Worm (Caenorhabditis elegans): ENCODE measurements around the gene egl-43.

DNA sequence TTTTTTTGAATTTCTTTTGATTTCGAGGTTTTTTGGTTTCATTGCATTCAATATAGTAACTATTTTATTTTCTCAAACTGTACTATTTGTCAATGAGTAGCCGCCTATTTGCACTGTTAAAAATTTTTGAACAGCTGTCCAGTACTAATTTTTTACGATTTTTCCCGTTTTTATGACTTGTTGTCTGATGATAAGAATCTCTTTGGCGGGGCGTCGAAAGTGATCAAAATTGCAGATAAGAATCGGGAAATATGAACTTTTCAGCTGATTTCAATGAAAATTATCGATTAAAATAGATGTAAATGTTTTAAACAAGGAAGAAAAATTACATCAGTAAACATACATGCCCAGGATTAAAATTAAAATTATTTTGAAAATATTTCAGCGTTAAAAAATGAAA lies 19.2 kb downstream of the egl-43 start:
- TF ChIP-seq lin-15B (tag; optimal IDR thresholded peaks at IDR 0.05), result no peak
- no peak for TF ChIP-seq efl-1 (optimal IDR thresholded peaks at IDR 0.05)
- peak in 1 of 2 experiments; percentile 1 for TF ChIP-seq efl-1 (GFP tag; optimal IDR thresholded peaks at IDR 0.05 in 1 of 2)
- TF ChIP-seq nhr-71 (tag; optimal IDR thresholded peaks at IDR 0.05), result no peak
- TF ChIP-seq elt-2 (tag; optimal IDR thresholded peaks at IDR 0.05), result peak; percentile 71
- TF ChIP-seq skn-1 (tag; optimal IDR thresholded peaks at IDR 0.05), result no peak
- TF ChIP-seq nhr-85 (tag), result peak; percentile 89
- no peak for TF ChIP-seq ama-1 (optimal IDR thresholded peaks at IDR 0.05)
